Fruit fly (Drosophila melanogaster) whole organism, embryonic: ENCODE measurements around the gene CG1986.
A peak's percentile ranks its signal among the peaks of the same experiment; 100 is the strongest.

Experiments used
- B-H1 ChIP-seq: fragments of 200-800 bp; sonication (Bioruptor generic); IDR thresholded peaks from 3 replicates; pipeline ENCODE4 v1.3.6; 2022; ENCODE audit warnings: missing biosample characterization, missing genetic modification characterization
- Bdp1 ChIP-seq: fragments of 200-800 bp; sonication (Bioruptor generic); optimal IDR thresholded peaks from 3 replicates; lab custom pipeline; 2016; ENCODE audit warnings: missing biosample characterization, missing genetic modification characterization
- CG10366 ChIP-seq: fragments of 200-800 bp; sonication (Bioruptor generic); IDR thresholded peaks from 2 replicates; pipeline ENCODE4 v1.3.6; 2022; ENCODE audit warnings: missing biosample characterization, missing genetic modification characterization
- CG10979 ChIP-seq: fragments of 200-800 bp; sonication (Bioruptor generic); optimal IDR thresholded peaks from 2 replicates; lab custom pipeline; 2018; ENCODE audit warnings: missing biosample characterization, mild to moderate bottlenecking, missing genetic modification characterization, moderate library complexity
- CG11093 ChIP-seq: fragments of 200-800 bp; sonication (Bioruptor generic); IDR thresholded peaks from 3 replicates; pipeline ENCODE4 v1.3.6; 2022; ENCODE audit warnings: missing biosample characterization, missing genetic modification characterization
- CG11456 ChIP-seq: fragments of 200-800 bp; sonication (Bioruptor generic); IDR thresholded peaks from 3 replicates; pipeline ENCODE4 v1.3.6; 2022; ENCODE audit warnings: missing biosample characterization, missing genetic modification characterization
- CG11696 ChIP-seq: fragments of 200-800 bp; sonication (Bioruptor generic); IDR thresholded peaks from 2 replicates; pipeline ENCODE4 v1.3.6; 2022; ENCODE audit warnings: missing biosample characterization, missing genetic modification characterization
- CG12219 ChIP-seq: fragments of 200-800 bp; sonication (Bioruptor generic); optimal IDR thresholded peaks from 3 replicates; lab custom pipeline; 2018; ENCODE audit warnings: missing biosample characterization, mild to moderate bottlenecking, missing genetic modification characterization
- CG13287 ChIP-seq: fragments of 200-800 bp; sonication (Bioruptor generic); IDR thresholded peaks from 2 replicates; pipeline ENCODE4 v1.3.6; 2022; ENCODE audit warnings: missing biosample characterization, missing genetic modification characterization; ENCODE audit not compliant: partially characterized antibody
- CG15269 ChIP-seq: fragments of 200-800 bp; sonication (Bioruptor generic); optimal IDR thresholded peaks from 2 replicates; lab custom pipeline; 2018; ENCODE audit warnings: missing biosample characterization, mild to moderate bottlenecking, missing genetic modification characterization, moderate library complexity
- CG1603 ChIP-seq: fragments of 200-800 bp; sonication (Bioruptor generic); optimal IDR thresholded peaks from 2 replicates; lab custom pipeline; 2019; ENCODE audit warnings: missing biosample characterization, mild to moderate bottlenecking, missing genetic modification characterization, moderate library complexity
- CG17186 ChIP-seq: fragments of 200-800 bp; sonication (Bioruptor generic); optimal IDR thresholded peaks from 3 replicates; lab custom pipeline; 2017; ENCODE audit warnings: missing biosample characterization, missing genetic modification reagents, missing genetic modification characterization
- CG17385 ChIP-seq: fragments of 200-800 bp; sonication (Bioruptor generic); optimal IDR thresholded peaks from 3 replicates; lab custom pipeline; 2018; ENCODE audit warnings: missing biosample characterization, mild to moderate bottlenecking, missing genetic modification characterization
- CG18262 ChIP-seq: fragments of 200-800 bp; optimal IDR thresholded peaks from 3 replicates; lab custom pipeline; 2019; ENCODE audit warnings: missing biosample characterization, mild to moderate bottlenecking, missing genetic modification characterization, moderate library complexity
- CG18599 ChIP-seq: fragments of 200-800 bp; sonication (Bioruptor generic); optimal IDR thresholded peaks from 3 replicates; lab custom pipeline; 2017; ENCODE audit warnings: missing biosample characterization, missing genetic modification characterization, mild to moderate bottlenecking, moderate library complexity, missing genetic modification reagents
- CG2129 ChIP-seq: fragments of 200-800 bp; sonication (Bioruptor generic); IDR thresholded peaks from 2 replicates; pipeline ENCODE4 v1.3.6; 2022; ENCODE audit warnings: missing biosample characterization, missing genetic modification characterization; ENCODE audit not compliant: partially characterized antibody
- CG2889 ChIP-seq: fragments of 200-800 bp; sonication (Bioruptor generic); IDR thresholded peaks from 3 replicates; pipeline ENCODE4 v1.3.6; 2022; ENCODE audit warnings: missing biosample characterization, missing genetic modification characterization
- CG30403 ChIP-seq: fragments of 200-800 bp; sonication (Bioruptor generic); optimal IDR thresholded peaks from 3 replicates; lab custom pipeline; 2016; ENCODE audit warnings: missing biosample characterization, missing genetic modification characterization
- CG31224 ChIP-seq: fragments of 200-800 bp; sonication (Bioruptor generic); IDR thresholded peaks from 2 replicates; pipeline ENCODE4 v1.3.6; 2022; ENCODE audit warnings: missing biosample characterization, missing genetic modification characterization
- CG31365 ChIP-seq: fragments of 200-800 bp; sonication (Bioruptor generic); optimal IDR thresholded peaks from 2 replicates; lab custom pipeline; 2018; ENCODE audit warnings: missing biosample characterization, mild to moderate bottlenecking, missing genetic modification characterization
- CG31441 ChIP-seq: fragments of 200-800 bp; sonication (Bioruptor generic); IDR thresholded peaks from 2 replicates; pipeline ENCODE4 v1.3.6; 2022; ENCODE audit warnings: missing biosample characterization, missing genetic modification characterization
- CG42726 ChIP-seq: fragments of 200-800 bp; sonication (Bioruptor generic); IDR thresholded peaks from 2 replicates; pipeline ENCODE4 v1.3.6; 2022; ENCODE audit warnings: missing biosample characterization, missing genetic modification characterization; ENCODE audit not compliant: partially characterized antibody
- CG4820 ChIP-seq: fragments of 200-800 bp; sonication (Bioruptor generic); optimal IDR thresholded peaks from 3 replicates; lab custom pipeline; 2016; ENCODE audit warnings: missing biosample characterization, missing genetic modification characterization
- CG5953 ChIP-seq: fragments of 200-800 bp; sonication (Bioruptor generic); IDR thresholded peaks from 2 replicates; pipeline ENCODE4 v1.3.6; 2022; ENCODE audit warnings: missing biosample characterization, missing genetic modification characterization
- CG7786 ChIP-seq: fragments of 200-800 bp; sonication (Bioruptor generic); optimal IDR thresholded peaks from 2 replicates; lab custom pipeline; 2016; ENCODE audit warnings: missing biosample characterization, missing genetic modification characterization
- CG8290 ChIP-seq, 3 experiments: fragments of 200-800 bp; sonication (Bioruptor generic); optimal IDR thresholded peaks; 2 replicates each; lab custom pipeline; 2016 to 2019; ENCODE audit warnings: missing biosample characterization in 3 of 3, missing genetic modification characterization in 3 of 3, mild to moderate bottlenecking in 2 of 3, moderate library complexity in 1 of 3
- CG8388 ChIP-seq: fragments of 200-800 bp; sonication (Bioruptor generic); optimal IDR thresholded peaks from 2 replicates; lab custom pipeline; 2019; ENCODE audit warnings: missing biosample characterization, mild to moderate bottlenecking, missing genetic modification characterization, moderate library complexity
- CG9817 ChIP-seq: fragments of 200-800 bp; sonication (Bioruptor generic); optimal IDR thresholded peaks from 2 replicates; lab custom pipeline; 2018; ENCODE audit warnings: missing biosample characterization, mild to moderate bottlenecking, missing genetic modification characterization, moderate library complexity
- CG9932 ChIP-seq: fragments of 200-800 bp; sonication (Bioruptor generic); IDR thresholded peaks from 2 replicates; pipeline ENCODE4 v1.3.6; 2022; ENCODE audit warnings: missing biosample characterization, missing genetic modification characterization
- Dbx ChIP-seq: fragments of 200-800 bp; sonication (Bioruptor generic); IDR thresholded peaks from 3 replicates; pipeline ENCODE4 v1.3.6; 2022; ENCODE audit warnings: missing biosample characterization, missing genetic modification characterization
- E2f2 ChIP-seq: fragments of 200-800 bp; sonication (Bioruptor generic); IDR thresholded peaks from 2 replicates; pipeline ENCODE4 v1.3.6; 2022; ENCODE audit warnings: missing biosample characterization, missing genetic modification characterization
- Gsc ChIP-seq: fragments of 200-800 bp; sonication (Bioruptor generic); IDR thresholded peaks from 2 replicates; pipeline ENCODE4 v1.3.6; 2022; ENCODE audit warnings: missing biosample characterization, missing genetic modification characterization
- HLH3B ChIP-seq: fragments of 200-800 bp; sonication (Bioruptor generic); IDR thresholded peaks from 2 replicates; pipeline ENCODE4 v1.3.6; 2022; ENCODE audit warnings: missing biosample characterization, missing genetic modification characterization
- Oli ChIP-seq: fragments of 200-800 bp; sonication (Bioruptor generic); optimal IDR thresholded peaks from 2 replicates; lab custom pipeline; 2018; ENCODE audit warnings: missing biosample characterization, mild to moderate bottlenecking, missing genetic modification characterization, moderate library complexity
- TFAM ChIP-seq: fragments of 200-800 bp; sonication (Bioruptor generic); optimal IDR thresholded peaks from 2 replicates; lab custom pipeline; 2017; ENCODE audit warnings: missing biosample characterization, missing genetic modification characterization, inconsistent platforms
- ase ChIP-seq: fragments of 200-800 bp; sonication (Bioruptor generic); IDR thresholded peaks from 3 replicates; pipeline ENCODE4 v1.3.6; 2022; ENCODE audit warnings: missing biosample characterization, missing genetic modification characterization
- ash1 ChIP-seq: fragments of 200-800 bp; sonication (Bioruptor generic); optimal IDR thresholded peaks from 2 replicates; lab custom pipeline; 2018; ENCODE audit warnings: missing biosample characterization, mild to moderate bottlenecking, missing genetic modification characterization
- az2 ChIP-seq: fragments of 200-800 bp; sonication (Bioruptor generic); optimal IDR thresholded peaks from 3 replicates; lab custom pipeline; 2016; ENCODE audit warnings: missing biosample characterization, missing genetic modification characterization
- chif ChIP-seq, 2 experiments: fragments of 200-800 bp; sonication (Bioruptor generic); optimal IDR thresholded peaks; 3 replicates each; lab custom pipeline; 2016; ENCODE audit warnings: missing biosample characterization in 2 of 2, missing genetic modification characterization in 2 of 2
- ems ChIP-seq: fragments of 200-800 bp; sonication (Bioruptor generic); optimal IDR thresholded peaks from 3 replicates; lab custom pipeline; 2016; ENCODE audit warnings: missing biosample characterization, missing genetic modification characterization
- en ChIP-seq: fragments of 200-800 bp; sonication (Bioruptor generic); optimal IDR thresholded peaks from 2 replicates; lab custom pipeline; 2016; ENCODE audit warnings: missing biosample characterization, missing genetic modification characterization
- eyg ChIP-seq: fragments of 200-800 bp; sonication (Bioruptor generic); optimal IDR thresholded peaks from 3 replicates; lab custom pipeline; 2016; ENCODE audit warnings: missing biosample characterization, missing genetic modification characterization
- fd96Cb ChIP-seq: fragments of 200-800 bp; sonication (Bioruptor generic); optimal IDR thresholded peaks from 2 replicates; lab custom pipeline; 2018; ENCODE audit warnings: missing biosample characterization, mild to moderate bottlenecking, missing genetic modification characterization, moderate library complexity
- lab ChIP-seq: fragments of 200-800 bp; sonication (Bioruptor generic); optimal IDR thresholded peaks from 3 replicates; lab custom pipeline; 2017; ENCODE audit warnings: missing biosample characterization, missing genetic modification characterization, mild to moderate bottlenecking, moderate library complexity, missing genetic modification reagents
- mam ChIP-seq: fragments of 200-800 bp; sonication (Bioruptor generic); optimal IDR thresholded peaks from 3 replicates; lab custom pipeline; 2016; ENCODE audit warnings: missing biosample characterization, missing genetic modification characterization
- nau ChIP-seq: fragments of 200-800 bp; sonication (Bioruptor generic); optimal IDR thresholded peaks from 3 replicates; lab custom pipeline; 2017; ENCODE audit warnings: missing biosample characterization, mild to moderate bottlenecking, missing genetic modification characterization, missing genetic modification reagents
- nmo ChIP-seq: fragments of 200-800 bp; sonication (Bioruptor generic); optimal IDR thresholded peaks from 2 replicates; lab custom pipeline; 2018; ENCODE audit warnings: missing biosample characterization, mild to moderate bottlenecking, missing genetic modification characterization, moderate library complexity
- slbo ChIP-seq: fragments of 200-800 bp; sonication (Bioruptor generic); IDR thresholded peaks from 2 replicates; pipeline ENCODE4 v1.3.6; 2022; ENCODE audit warnings: missing biosample characterization, missing genetic modification characterization
- so ChIP-seq: fragments of 200-800 bp; sonication (Bioruptor generic); IDR thresholded peaks from 3 replicates; pipeline ENCODE4 v1.3.6; 2022; ENCODE audit warnings: missing biosample characterization, missing genetic modification characterization
- unpg ChIP-seq: fragments of 200-800 bp; sonication (Bioruptor generic); optimal IDR thresholded peaks from 3 replicates; lab custom pipeline; 2018; ENCODE audit warnings: missing biosample characterization, mild to moderate bottlenecking, missing genetic modification characterization, moderate library complexity

The CG1986 gene

dm6 chrX:9892834-9893233, 18.1 kb downstream of the CG1986 start (continued):
- TF ChIP-seq CG11093 (GFP tag; lab: Robert Waterston, UW), result 0 out of 3 replicates have a peak, but pooled peaks have one; percentile 34
- no peak for TF ChIP-seq B-H1 (GFP tag; lab: Robert Waterston, UW)
- TF ChIP-seq Oli (tag; lab: Kevin White, UChicago), result peak; percentile 34
- TF ChIP-seq CG9817 (tag; lab: Kevin White, UChicago), result peak; percentile 27
- TF ChIP-seq CG4820 (GFP tag; lab: Kevin White, UChicago), result peak; percentile 16
- TF ChIP-seq ems (GFP tag; lab: Kevin White, UChicago), result no peak
- TF ChIP-seq lab (GFP tag; lab: Kevin White, UChicago), result peak; percentile 50
- TF ChIP-seq CG1603 (tag; lab: Kevin White, UChicago), result peak; percentile 58
- no peak for TF ChIP-seq CG2889 (GFP tag; lab: Robert Waterston, UW)
- TF ChIP-seq CG30403 (GFP tag; lab: Kevin White, UChicago), result peak; percentile 37
- TF ChIP-seq az2 (GFP tag; lab: Kevin White, UChicago), result peak; percentile 10
- no peak for TF ChIP-seq eyg (GFP tag; lab: Kevin White, UChicago)
- 0 out of 2 replicates have a peak, but pooled peaks have one; percentile 20 for TF ChIP-seq E2f2 (GFP tag; lab: Robert Waterston, UW)
- peak; percentile 42; the same call in 1 of the 2 replicates for TF ChIP-seq HLH3B (GFP tag; lab: Robert Waterston, UW)
- peak; percentile 69 for TF ChIP-seq slbo (GFP tag; lab: Robert Waterston, UW)
- TF ChIP-seq Dbx (GFP tag; lab: Robert Waterston, UW), result no peak
- peak; percentile 24 for TF ChIP-seq CG7786 (GFP tag; lab: Kevin White, UChicago)
- peak; percentile 34; the same call in 1 of the 2 replicates for TF ChIP-seq CG10366
- 0 out of 3 replicates have a peak, but pooled peaks have one; percentile 37 for TF ChIP-seq ase (GFP tag; lab: Robert Waterston, UW)
- TF ChIP-seq CG13287 (GFP tag; lab: Robert Waterston, UW), result no peak
- TF ChIP-seq CG17186 (GFP tag; lab: Kevin White, UChicago), result no peak
- TF ChIP-seq mam, result peak; percentile 42
- no peak for TF ChIP-seq en (GFP tag; lab: Kevin White, UChicago)
- TF ChIP-seq CG11456, result 0 out of 3 replicates have a peak, but pooled peaks have one; percentile 54
- no peak for TF ChIP-seq CG8290 (GFP tag; optimal IDR thresholded peaks at IDR 0.05; lab: Kevin White, UChicago)
- TF ChIP-seq CG8290 (tag; optimal IDR thresholded peaks at IDR 0.05; lab: Kevin White, UChicago), result peak in 1 of 2 experiments; percentile 63
- TF ChIP-seq CG31224 (GFP tag; lab: Robert Waterston, UW), result peak; percentile 11; the same call in 1 of the 2 replicates
- TF ChIP-seq chif (GFP tag; optimal IDR thresholded peaks at IDR 0.05; lab: Kevin White, UChicago), result peak; percentile 15 to 19
- TF ChIP-seq CG17385 (GFP tag; lab: Kevin White, UChicago), result peak; percentile 9
- no peak for TF ChIP-seq ash1 (GFP tag; lab: Kevin White, UChicago)
- no peak for TF ChIP-seq TFAM (GFP tag; lab: Kevin White, UChicago)
- 0 out of 2 replicates have a peak, but pooled peaks have one; percentile 32 for TF ChIP-seq CG31441 (GFP tag; lab: Robert Waterston, UW)
- peak; percentile 13 for TF ChIP-seq CG12219
- no peak for TF ChIP-seq CG5953
- TF ChIP-seq Gsc (GFP tag; lab: Robert Waterston, UW), result no peak
- peak; percentile 38 for TF ChIP-seq CG15269
- TF ChIP-seq CG31365 (tag; lab: Kevin White, UChicago), result no peak
- TF ChIP-seq CG18262, result peak; percentile 4
- no peak for TF ChIP-seq CG42726 (GFP tag; lab: Robert Waterston, UW)
- TF ChIP-seq so (GFP tag; lab: Robert Waterston, UW), result 0 out of 3 replicates have a peak, but pooled peaks have one; percentile 19
- TF ChIP-seq unpg (GFP tag; lab: Kevin White, UChicago), result peak; percentile 34
- peak; percentile 28 for TF ChIP-seq fd96Cb (tag; lab: Kevin White, UChicago)
- no peak for TF ChIP-seq CG11696 (GFP tag; lab: Robert Waterston, UW)
- TF ChIP-seq CG10979 (tag; lab: Kevin White, UChicago), result no peak
- TF ChIP-seq CG18599 (GFP tag; lab: Kevin White, UChicago), result peak; percentile 32
- no peak for TF ChIP-seq Bdp1
- TF ChIP-seq CG8388 (GFP tag; lab: Kevin White, UChicago), result peak; percentile 22
- TF ChIP-seq nmo, result peak; percentile 32
- TF ChIP-seq CG2129 (GFP tag; lab: Robert Waterston, UW), result no peak
- no peak for TF ChIP-seq nau
- TF ChIP-seq CG9932 (GFP tag; lab: Robert Waterston, UW), result peak; percentile 33; the same call in 1 of the 2 replicates
